Worm (Caenorhabditis elegans) whole organism, late embryonic: ENCODE data around the gene clp-7.

Experiments
- C08G9.2 ChIP-seq: sonication (generic microtip); optimal IDR thresholded peaks from 2 replicates; lab custom pipeline; 2016; ENCODE audit warnings: mild to moderate bottlenecking, missing genetic modification characterization, moderate library complexity, missing compliant biosample characterization
- C38D4.7 ChIP-seq: fragments of 200-800 bp; sonication (Bioruptor generic); optimal IDR thresholded peaks from 2 replicates; lab custom pipeline; 2018; ENCODE audit warnings: mild to moderate bottlenecking, missing genetic modification characterization, moderate library complexity, missing compliant biosample characterization
- T23F11.4 ChIP-seq: fragments of 200-800 bp; sonication (Bioruptor generic); optimal IDR thresholded peaks from 2 replicates; lab custom pipeline; 2018; ENCODE audit warnings: mild to moderate bottlenecking, missing genetic modification characterization, missing compliant biosample characterization
- ceh-14 ChIP-seq: sonication (generic microtip); optimal IDR thresholded peaks from 2 replicates; lab custom pipeline; 2016; ENCODE audit warnings: missing genotype, missing genetic modification characterization, missing compliant biosample characterization
- ceh-18 ChIP-seq: sonication (generic microtip); optimal IDR thresholded peaks from 2 replicates; lab custom pipeline; 2016; ENCODE audit warnings: missing genetic modification characterization, missing compliant biosample characterization
- ceh-19 ChIP-seq: fragments of 200-800 bp; sonication (Bioruptor generic); optimal IDR thresholded peaks from 2 replicates; lab custom pipeline; 2018; ENCODE audit warnings: mild to moderate bottlenecking, missing genetic modification characterization, missing compliant biosample characterization
- ceh-30 ChIP-seq: fragments of 150-350 bp; optimal IDR thresholded peaks from 2 replicates; lab custom pipeline; 2014; ENCODE audit warnings: missing biosample characterization, missing genetic modification characterization
- ceh-34 ChIP-seq: sonication (generic microtip); optimal IDR thresholded peaks from 2 replicates; lab custom pipeline; 2016; ENCODE audit warnings: mild to moderate bottlenecking, missing genetic modification characterization, missing compliant biosample characterization
- ceh-48 ChIP-seq: sonication (generic microtip); optimal IDR thresholded peaks from 2 replicates; lab custom pipeline; 2016; ENCODE audit warnings: missing genetic modification characterization, inconsistent platforms, missing compliant biosample characterization
- ceh-6 ChIP-seq: fragments of 200-800 bp; sonication (Bioruptor generic); optimal IDR thresholded peaks from 2 replicates; lab custom pipeline; 2018; ENCODE audit warnings: mild to moderate bottlenecking, missing genetic modification characterization, missing compliant biosample characterization
- elt-2 ChIP-seq: sonication (generic microtip); optimal IDR thresholded peaks from 2 replicates; lab custom pipeline; 2016; ENCODE audit warnings: missing genetic modification reagents, missing genetic modification characterization, missing compliant biosample characterization
- elt-4 ChIP-seq: sonication (generic microtip); optimal IDR thresholded peaks from 2 replicates; lab custom pipeline; 2016; ENCODE audit warnings: missing genetic modification characterization, missing compliant biosample characterization
- fkh-10 ChIP-seq: fragments of 150-350 bp; optimal IDR thresholded peaks from 2 replicates; lab custom pipeline; 2014; ENCODE audit warnings: missing biosample characterization, missing genetic modification reagents, missing genetic modification characterization
- hlh-13 ChIP-seq: fragments of 200-800 bp; sonication (Bioruptor generic); optimal IDR thresholded peaks from 2 replicates; lab custom pipeline; 2018; ENCODE audit warnings: mild to moderate bottlenecking, missing genetic modification characterization, missing compliant biosample characterization
- hlh-30 ChIP-seq: sonication (generic microtip); optimal IDR thresholded peaks from 2 replicates; lab custom pipeline; 2017; ENCODE audit warnings: antibody characterized with exemption, missing genetic modification characterization, missing compliant biosample characterization; ENCODE audit not compliant: insufficient read depth
- hlh-6 ChIP-seq: sonication (generic microtip); optimal IDR thresholded peaks from 2 replicates; lab custom pipeline; 2016; ENCODE audit warnings: missing genotype, missing genetic modification characterization, missing compliant biosample characterization
- lin-11 ChIP-seq: fragments of 200-800 bp; sonication (Bioruptor generic); optimal IDR thresholded peaks from 2 replicates; lab custom pipeline; 2018; ENCODE audit warnings: mild to moderate bottlenecking, missing genetic modification characterization, missing compliant biosample characterization
- nfya-1 ChIP-seq: sonication (generic microtip); optimal IDR thresholded peaks from 2 replicates; lab custom pipeline; 2017; ENCODE audit warnings: missing genetic modification characterization, mild to moderate bottlenecking, missing compliant biosample characterization, antibody characterized with exemption, moderate library complexity
- nhr-11 ChIP-seq: fragments of 150-350 bp; optimal IDR thresholded peaks from 2 replicates; lab custom pipeline; 2014; ENCODE audit warnings: missing biosample characterization, missing genetic modification characterization
- pag-3 ChIP-seq: sonication (generic microtip); optimal IDR thresholded peaks from 2 replicates; lab custom pipeline; 2016; ENCODE audit warnings: missing compliant biosample characterization, missing genetic modification characterization, borderline replicate concordance
- pha-2 ChIP-seq: sonication (generic microtip); optimal IDR thresholded peaks from 2 replicates; lab custom pipeline; 2017; ENCODE audit warnings: mild to moderate bottlenecking, missing genetic modification characterization, missing compliant biosample characterization
- pha-4 ChIP-seq: fragments of 150-350 bp; optimal IDR thresholded peaks from 2 replicates; lab custom pipeline; 2018; ENCODE audit warnings: missing biosample characterization, missing genetic modification reagents, missing genetic modification characterization
- pqm-1 ChIP-seq: sonication (generic microtip); optimal IDR thresholded peaks from 2 replicates; lab custom pipeline; 2016; ENCODE audit warnings: missing genetic modification characterization, missing compliant biosample characterization
- pros-1 ChIP-seq: fragments of 150-350 bp; optimal IDR thresholded peaks from 2 replicates; lab custom pipeline; 2014; ENCODE audit warnings: missing biosample characterization, missing genetic modification reagents, missing genetic modification characterization
- rnt-1 ChIP-seq: sonication (generic microtip); optimal IDR thresholded peaks from 2 replicates; lab custom pipeline; 2016; ENCODE audit warnings: missing genetic modification characterization, missing compliant biosample characterization
- tbx-7 ChIP-seq: sonication (generic microtip); optimal IDR thresholded peaks from 2 replicates; lab custom pipeline; 2016; ENCODE audit warnings: missing genotype, missing genetic modification characterization, missing compliant biosample characterization
- ttx-3 ChIP-seq: sonication (generic microtip); optimal IDR thresholded peaks from 2 replicates; lab custom pipeline; 2016; ENCODE audit warnings: missing genetic modification reagents, missing genetic modification characterization, missing compliant biosample characterization
- unc-55 ChIP-seq: sonication (generic microtip); optimal IDR thresholded peaks from 2 replicates; lab custom pipeline; 2017; ENCODE audit warnings: missing biosample characterization, missing genetic modification reagents, missing genetic modification characterization
- unc-86 ChIP-seq: sonication (generic microtip); optimal IDR thresholded peaks from 2 replicates; lab custom pipeline; 2016; ENCODE audit warnings: missing genetic modification characterization, missing compliant biosample characterization
- zip-5 ChIP-seq: sonication (generic microtip); optimal IDR thresholded peaks from 2 replicates; lab custom pipeline; 2016; ENCODE audit warnings: missing genetic modification characterization, missing compliant biosample characterization

clp-7 gene

ce11 chrIV:1455006-1455405, 9.2 kb upstream of the clp-7 start:
- TF ChIP-seq elt-2 (peak; percentile 55), pag-3 (no peak)

ce11 chrIV:1454194-1454593, 8.4 kb upstream of the clp-7 start:
- no peak for TF ChIP-seq nfya-1
- TF ChIP-seq C38D4.7 (GFP tag; lab: Kevin White, UChicago) = no peak
- TF ChIP-seq elt-2 = peak; percentile 70

DNA sequence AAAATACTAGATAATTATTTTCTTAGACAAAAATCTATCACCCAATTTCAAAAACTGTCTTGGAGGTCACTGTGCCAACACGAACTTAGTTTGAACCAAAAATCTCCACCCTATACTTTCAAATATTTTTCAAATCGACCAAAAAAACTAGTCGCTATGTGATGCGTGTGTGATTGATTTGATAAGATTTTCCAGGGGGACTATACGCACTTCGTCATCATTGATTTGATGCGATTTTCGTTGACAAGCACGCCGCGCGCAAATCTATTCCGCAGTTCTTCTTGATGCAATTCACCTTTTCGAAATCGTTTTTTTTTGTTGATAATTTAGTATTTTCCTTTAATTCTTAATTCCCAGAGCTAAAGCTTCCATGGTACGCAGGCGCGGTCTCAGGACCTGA, 7.7 kb upstream of the clp-7 start:
- TF ChIP-seq zip-5 (tag; lab: Kevin White, UChicago) (no peak), T23F11.4 (no peak), pha-2 (no peak), ceh-30 (no peak), pros-1 (tag; lab: Kevin White, UChicago) (no peak), tbx-7 (tag; lab: Kevin White, UChicago) (no peak), hlh-13 (no peak), pag-3 (no peak)

- TF ChIP-seq ttx-3 (tag; lab: Kevin White, UChicago) (no peak), ceh-34 (tag; lab: Kevin White, UChicago) (no peak)
These were observed 6.7 kb upstream of the clp-7 start for ce11 chrIV:1452480-1452879.

- TF ChIP-seq fkh-10 = no peak
- no peak for TF ChIP-seq ceh-18 (tag; lab: Kevin White, UChicago)
- TF ChIP-seq lin-11 (tag; lab: Kevin White, UChicago) = no peak
- no peak for TF ChIP-seq C38D4.7 (GFP tag; lab: Kevin White, UChicago)
- no peak for TF ChIP-seq hlh-6 (tag; lab: Kevin White, UChicago)
- TF ChIP-seq tbx-7 (tag; lab: Kevin White, UChicago) = no peak
- TF ChIP-seq pha-4 (tag; lab: Kevin White, UChicago) = no peak
- TF ChIP-seq rnt-1 = no peak
- TF ChIP-seq C08G9.2 (tag; lab: Kevin White, UChicago) = no peak
- no peak for TF ChIP-seq ceh-19 (GFP tag; lab: Kevin White, UChicago)
- no peak for TF ChIP-seq ceh-14 (tag; lab: Kevin White, UChicago)
- no peak for TF ChIP-seq unc-86
- no peak for TF ChIP-seq pqm-1 (tag; lab: Kevin White, UChicago)
- TF ChIP-seq pha-2 = no peak
- TF ChIP-seq ceh-6 (GFP tag; lab: Kevin White, UChicago) = no peak
- no peak for TF ChIP-seq unc-55 (GFP tag; lab: Kevin White, UChicago)
- no peak for TF ChIP-seq T23F11.4
These were observed 1.6 kb downstream of the clp-7 start for ce11 chrIV:1443997-1444678.

DNA sequence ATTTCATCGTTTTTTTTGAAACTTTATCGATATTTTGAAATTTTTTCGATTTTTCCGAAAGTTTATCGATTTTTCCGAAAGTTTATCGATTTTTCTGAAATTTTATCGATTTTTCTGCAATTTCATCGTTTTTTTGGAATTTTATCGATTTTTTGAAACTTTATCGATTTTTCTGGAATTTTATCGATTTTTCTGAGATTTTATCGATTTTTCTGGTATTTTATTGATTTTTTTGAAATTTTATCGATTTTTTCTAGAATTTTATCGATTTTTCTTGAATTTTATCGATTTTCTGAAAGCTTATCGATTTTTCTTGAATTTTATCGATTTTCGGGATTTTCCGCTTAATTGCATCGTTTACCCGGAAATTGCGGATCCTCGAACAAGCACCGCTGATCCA, 2.3 kb downstream of the clp-7 start:
- no peak for TF ChIP-seq elt-4 (tag; lab: Kevin White, UChicago)
- TF ChIP-seq ceh-48 (tag; lab: Kevin White, UChicago) = peak; percentile 81

- TF ChIP-seq nhr-11 (no peak), ceh-30 (no peak), ceh-48 (tag; lab: Kevin White, UChicago) (peak; percentile 39), hlh-30 (tag; lab: Kevin White, UChicago) (no peak)
- TF ChIP-seq, all 69 proteins: peak for 1
These were observed 8.1 kb downstream of the clp-7 start for ce11 chrIV:1437625-1438024.
